Worm (Caenorhabditis elegans) whole organism, L4 larva: ENCODE measurements around the gene F46G10.1.

Source experiments
- F10B5.3 ChIP-seq: sonication (generic microtip); optimal IDR thresholded peaks from 2 replicates; lab custom pipeline; 2016; ENCODE audit warnings: mild to moderate bottlenecking, missing genetic modification characterization, missing compliant biosample characterization
- F26F4.8 ChIP-seq: fragments of 200-800 bp; sonication (Bioruptor generic); conservative IDR thresholded peaks from 2 replicates; pipeline ENCODE4 v1.3.6; 2022; ENCODE audit warnings: missing genetic modification characterization, missing compliant biosample characterization
- T26A8.4 ChIP-seq: fragments of 200-800 bp; sonication (Bioruptor generic); IDR thresholded peaks from 2 replicates; pipeline ENCODE4 v1.3.6; 2022; ENCODE audit warnings: missing genetic modification characterization, missing compliant biosample characterization
- Y48G9A.11 ChIP-seq: fragments of 200-800 bp; sonication (Bioruptor generic); IDR thresholded peaks from 2 replicates; pipeline ENCODE4 v1.3.6; 2022; ENCODE audit warnings: missing genetic modification reagents, missing genetic modification characterization, missing compliant biosample characterization
- ZK337.2 ChIP-seq: fragments of 200-800 bp; sonication (Bioruptor generic); IDR thresholded peaks from 2 replicates; pipeline ENCODE4 v1.3.6; 2022; ENCODE audit warnings: missing genetic modification reagents, missing genetic modification characterization, missing compliant biosample characterization
- ZK546.5 ChIP-seq, 2 experiments: sonication (generic microtip); optimal IDR thresholded peaks; 2 replicates each; lab custom pipeline; 2017; ENCODE audit warnings: missing biosample characterization in 2 of 2, missing genetic modification characterization in 2 of 2
- attf-4 ChIP-seq: sonication (generic microtip); optimal IDR thresholded peaks from 3 replicates; lab custom pipeline; 2017; ENCODE audit warnings: missing biosample characterization, missing genetic modification characterization
- ceh-20 ChIP-seq: fragments of 200-800 bp; sonication (Bioruptor generic); IDR thresholded peaks from 2 replicates; pipeline ENCODE4 v1.3.6; 2022; ENCODE audit warnings: missing genetic modification reagents, missing genetic modification characterization, missing compliant biosample characterization
- ceh-28 ChIP-seq: fragments of 150-350 bp; optimal IDR thresholded peaks from 2 replicates; lab custom pipeline; 2014; ENCODE audit warnings: missing biosample characterization, missing genetic modification reagents, missing genetic modification characterization
- ceh-62 ChIP-seq: sonication (generic microtip); optimal IDR thresholded peaks from 2 replicates; lab custom pipeline; 2017; ENCODE audit warnings: missing biosample characterization, missing genetic modification characterization
- ceh-82 ChIP-seq: sonication (generic microtip); optimal IDR thresholded peaks from 2 replicates; lab custom pipeline; 2017; ENCODE audit warnings: missing biosample characterization, missing genetic modification characterization
- dmd-6 ChIP-seq: fragments of 200-800 bp; sonication (Bioruptor generic); IDR thresholded peaks from 2 replicates; pipeline ENCODE4 v1.3.6; 2022; ENCODE audit warnings: missing genetic modification reagents, missing genetic modification characterization, missing compliant biosample characterization
- dmd-8 ChIP-seq: fragments of 200-800 bp; sonication (Bioruptor generic); IDR thresholded peaks from 2 replicates; pipeline ENCODE4 v1.3.6; 2022; ENCODE audit warnings: missing genetic modification characterization, missing compliant biosample characterization
- duxl-1 ChIP-seq: sonication (generic microtip); optimal IDR thresholded peaks from 2 replicates; lab custom pipeline; 2016; ENCODE audit warnings: mild to moderate bottlenecking, missing genetic modification characterization, moderate library complexity, missing compliant biosample characterization; ENCODE audit not compliant: poor library complexity
- dve-1 ChIP-seq: sonication (generic microtip); optimal IDR thresholded peaks from 2 replicates; lab custom pipeline; 2017; ENCODE audit warnings: antibody characterized with exemption, mild to moderate bottlenecking, missing genetic modification characterization, missing compliant biosample characterization; ENCODE audit not compliant: insufficient read depth
- gei-8 ChIP-seq: fragments of 200-800 bp; sonication (Bioruptor generic); optimal IDR thresholded peaks from 2 replicates; lab custom pipeline; 2018; ENCODE audit warnings: mild to moderate bottlenecking, missing genetic modification characterization, missing compliant biosample characterization
- hlh-11 ChIP-seq: fragments of 200-800 bp; sonication (Bioruptor generic); optimal IDR thresholded peaks from 2 replicates; lab custom pipeline; 2018; ENCODE audit warnings: mild to moderate bottlenecking, missing genetic modification characterization, missing compliant biosample characterization
- hlh-30 ChIP-seq: sonication (generic microtip); optimal IDR thresholded peaks from 2 replicates; lab custom pipeline; 2017; ENCODE audit warnings: antibody characterized with exemption, mild to moderate bottlenecking, missing genetic modification characterization, missing compliant biosample characterization; ENCODE audit not compliant: insufficient read depth
- hmg-1.1 ChIP-seq: fragments of 200-800 bp; sonication (Bioruptor generic); IDR thresholded peaks from 2 replicates; pipeline ENCODE4 v1.3.6; 2022; ENCODE audit warnings: missing genetic modification reagents, missing genetic modification characterization, missing compliant biosample characterization
- jun-1 ChIP-seq: fragments of 150-350 bp; optimal IDR thresholded peaks from 2 replicates; lab custom pipeline; 2014; ENCODE audit warnings: missing biosample characterization, missing genetic modification reagents, missing genetic modification characterization
- lin-1 ChIP-seq: fragments of 200-800 bp; sonication (Bioruptor generic); IDR thresholded peaks from 2 replicates; pipeline ENCODE4 v1.3.6; 2022; ENCODE audit warnings: missing genetic modification reagents, missing genetic modification characterization, missing compliant biosample characterization
- lin-29 ChIP-seq: fragments of 200-800 bp; sonication (Bioruptor generic); IDR thresholded peaks from 2 replicates; pipeline ENCODE4 v1.3.6; 2022; ENCODE audit warnings: missing genetic modification reagents, missing genetic modification characterization, missing compliant biosample characterization
- lir-3 ChIP-seq: sonication (generic microtip); optimal IDR thresholded peaks from 2 replicates; lab custom pipeline; 2016; ENCODE audit warnings: mild to moderate bottlenecking, missing genetic modification characterization, missing compliant biosample characterization
- lsy-2 ChIP-seq, 2 experiments: fragments of 150-350 bp in 1 of 2; sonication (generic microtip) in 1 of 2; optimal IDR thresholded peaks; 2 replicates each; lab custom pipeline; 2014 to 2017; ENCODE audit warnings: missing biosample characterization in 2 of 2, missing genetic modification characterization in 2 of 2
- mdl-1 ChIP-seq, 2 experiments: fragments of 150-350 bp in 1 of 2; sonication (generic microtip) in 1 of 2; optimal IDR thresholded peaks; 2 replicates each; lab custom pipeline; 2014 to 2017; ENCODE audit warnings: missing biosample characterization in 2 of 2, missing genetic modification characterization in 2 of 2
- mep-1 ChIP-seq: fragments of 150-350 bp; sonication (generic microtip); optimal IDR thresholded peaks from 3 replicates; lab custom pipeline; 2014; ENCODE audit warnings: missing biosample characterization, missing genetic modification characterization
- mes-2 ChIP-seq: sonication (generic microtip); optimal IDR thresholded peaks from 2 replicates; lab custom pipeline; 2016; ENCODE audit warnings: missing genotype, mild to moderate bottlenecking, missing genetic modification characterization, missing compliant biosample characterization; ENCODE audit not compliant: poor library complexity, severe bottlenecking
- mxl-3 ChIP-seq: fragments of 200-800 bp; sonication (Bioruptor generic); optimal IDR thresholded peaks from 2 replicates; lab custom pipeline; 2018; ENCODE audit warnings: mild to moderate bottlenecking, missing genetic modification characterization, missing compliant biosample characterization
- nhr-10 ChIP-seq: fragments of 150-350 bp; optimal IDR thresholded peaks from 2 replicates; lab custom pipeline; 2014; ENCODE audit warnings: missing biosample characterization, missing genetic modification characterization
- nhr-102 ChIP-seq: sonication (generic microtip); optimal IDR thresholded peaks from 2 replicates; lab custom pipeline; 2016; ENCODE audit warnings: mild to moderate bottlenecking, missing genetic modification characterization, moderate library complexity, missing compliant biosample characterization
- nhr-111 ChIP-seq: fragments of 200-800 bp; sonication (Bioruptor generic); optimal IDR thresholded peaks from 2 replicates; lab custom pipeline; 2018; ENCODE audit warnings: mild to moderate bottlenecking, missing genetic modification characterization, missing compliant biosample characterization
- nhr-28 ChIP-seq: fragments of 150-350 bp; optimal IDR thresholded peaks from 2 replicates; lab custom pipeline; 2014; ENCODE audit warnings: missing biosample characterization, missing genetic modification characterization
- nhr-48 ChIP-seq: sonication (generic microtip); optimal IDR thresholded peaks from 2 replicates; lab custom pipeline; 2016; ENCODE audit warnings: mild to moderate bottlenecking, missing genetic modification characterization, missing compliant biosample characterization
- nhr-76 ChIP-seq: fragments of 150-350 bp; optimal IDR thresholded peaks from 2 replicates; lab custom pipeline; 2014; ENCODE audit warnings: missing biosample characterization, missing genetic modification characterization
- nhr-77 ChIP-seq: fragments of 150-350 bp; optimal IDR thresholded peaks from 2 replicates; lab custom pipeline; 2014; ENCODE audit warnings: missing biosample characterization, missing genetic modification characterization
- rbr-2 ChIP-seq: sonication (generic microtip); optimal IDR thresholded peaks from 2 replicates; lab custom pipeline; 2016; ENCODE audit warnings: missing genotype, missing genetic modification characterization, missing compliant biosample characterization
- saeg-2 ChIP-seq: fragments of 200-800 bp; sonication (Bioruptor generic); IDR thresholded peaks from 2 replicates; pipeline ENCODE4 v1.3.6; 2022; ENCODE audit warnings: missing genetic modification reagents, missing genetic modification characterization, missing compliant biosample characterization
- sdz-12 ChIP-seq: fragments of 200-800 bp; sonication (Bioruptor generic); optimal IDR thresholded peaks from 2 replicates; lab custom pipeline; 2018; ENCODE audit warnings: mild to moderate bottlenecking, missing genetic modification characterization, missing compliant biosample characterization
- skn-1 ChIP-seq: fragments of 150-350 bp; optimal IDR thresholded peaks from 2 replicates; lab custom pipeline; 2014; ENCODE audit warnings: missing biosample characterization, missing genetic modification characterization
- snpc-1.2 ChIP-seq: fragments of 200-800 bp; sonication (Bioruptor generic); IDR thresholded peaks from 2 replicates; pipeline ENCODE4 v1.3.6; 2022; ENCODE audit warnings: missing genetic modification reagents, missing genetic modification characterization, missing compliant biosample characterization
- snpc-4 ChIP-seq: fragments of 150-350 bp; optimal IDR thresholded peaks from 2 replicates; lab custom pipeline; 2014; ENCODE audit warnings: missing biosample characterization, missing genetic modification characterization
- spr-1 ChIP-seq: sonication (generic microtip); optimal IDR thresholded peaks from 2 replicates; lab custom pipeline; 2016; ENCODE audit warnings: mild to moderate bottlenecking, missing genetic modification characterization, missing compliant biosample characterization
- tag-97 ChIP-seq: fragments of 200-800 bp; sonication (Bioruptor generic); IDR thresholded peaks from 2 replicates; pipeline ENCODE4 v1.3.6; 2022; ENCODE audit warnings: missing genetic modification characterization, missing compliant biosample characterization
- unc-130 ChIP-seq: sonication (generic microtip); optimal IDR thresholded peaks from 2 replicates; lab custom pipeline; 2016; ENCODE audit warnings: missing genetic modification reagents, missing genetic modification characterization, missing compliant biosample characterization
- unc-62 ChIP-seq, 3 experiments: fragments of 150-350 bp in 1 of 3; sonication (generic microtip); optimal IDR thresholded peaks in 2 of 3; peaks in 1 of 3; 1 replicate in 1 of 3; 2 replicates in 2 of 3; lab custom pipeline; 2014 to 2017; ENCODE audit warnings: missing biosample characterization in 3 of 3, missing genetic modification characterization in 3 of 3, missing genetic modification reagents in 3 of 3, missing genotype in 1 of 3
- zfp-2 ChIP-seq: sonication (generic microtip); optimal IDR thresholded peaks from 2 replicates; lab custom pipeline; 2016; ENCODE audit warnings: mild to moderate bottlenecking, missing genetic modification characterization, missing compliant biosample characterization
- zip-2 ChIP-seq: fragments of 150-350 bp; optimal IDR thresholded peaks from 2 replicates; lab custom pipeline; 2014; ENCODE audit warnings: missing biosample characterization, missing genetic modification characterization
- ztf-11 ChIP-seq: fragments of 150-350 bp; optimal IDR thresholded peaks from 2 replicates; lab custom pipeline; 2014; ENCODE audit warnings: missing biosample characterization, missing genetic modification characterization
- ztf-7 ChIP-seq: fragments of 150-350 bp; optimal IDR thresholded peaks from 2 replicates; lab custom pipeline; 2014; ENCODE audit warnings: missing biosample characterization, missing genetic modification characterization

F46G10.1 gene

ce11 chrX:13358573-13358972 lies 47.0 kb upstream of the F46G10.1 start (continued):
- no peak for TF ChIP-seq spr-1
- TF ChIP-seq ceh-20 = 0 out of 2 replicates have a peak, but pooled peaks have one; percentile 16
- TF ChIP-seq tag-97 (GFP tag; lab: Robert Waterston, UW) = no peak
- no peak for TF ChIP-seq lir-3 (tag; lab: Kevin White, UChicago)
- TF ChIP-seq ztf-7 (tag; lab: Kevin White, UChicago) = peak; percentile 49
- TF ChIP-seq dmd-8 (GFP tag; lab: Robert Waterston, UW) = no peak
- no peak for TF ChIP-seq ceh-28 (tag; lab: Kevin White, UChicago)
- no peak for TF ChIP-seq ceh-62
- TF ChIP-seq skn-1 (tag; lab: Kevin White, UChicago) = no peak
- TF ChIP-seq lin-1 = peak; percentile 76
- TF ChIP-seq F10B5.3 = no peak
- TF ChIP-seq ZK337.2 (GFP tag; lab: Robert Waterston, UW) = no peak
- peak; percentile 94 for TF ChIP-seq nhr-10 (tag; lab: Kevin White, UChicago)
- TF ChIP-seq dmd-6 (GFP tag; lab: Robert Waterston, UW) = peak; percentile 99
- no peak for TF ChIP-seq ztf-11
- TF ChIP-seq snpc-1.2 (GFP tag; lab: Robert Waterston, UW) = no peak
- no peak for TF ChIP-seq snpc-4 (tag; lab: Kevin White, UChicago)
- peak; percentile 12 to 73 for TF ChIP-seq lsy-2 (tag; optimal IDR thresholded peaks at IDR 0.05; lab: Kevin White, UChicago)
- TF ChIP-seq unc-130 = no peak
- peak; percentile 49 for TF ChIP-seq hmg-1.1 (GFP tag; lab: Robert Waterston, UW)
- TF ChIP-seq Y48G9A.11 = no peak
- no peak for TF ChIP-seq ceh-82
- TF ChIP-seq gei-8 = peak; percentile 89

DNA sequence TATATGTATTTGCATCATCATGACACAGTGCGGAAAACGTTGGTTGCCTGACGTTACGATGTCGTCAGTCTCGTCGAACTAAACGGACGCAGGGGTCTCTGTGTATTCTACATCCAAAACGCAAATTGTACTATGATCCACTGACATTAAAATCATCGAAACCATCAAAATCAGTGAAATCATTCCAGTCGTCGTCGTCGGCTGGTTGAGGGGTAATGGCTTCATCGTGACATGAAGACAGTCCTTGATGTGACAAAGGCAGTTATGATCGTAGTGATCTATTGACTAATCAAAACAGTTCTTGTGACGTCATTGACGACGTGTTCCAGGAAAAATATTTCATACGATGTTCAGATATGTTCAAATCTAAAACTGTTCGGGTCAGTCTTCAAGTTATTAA lies 46.1 kb upstream of the F46G10.1 start:
- peak in 1 of 2 experiments; percentile 48 for TF ChIP-seq mdl-1 (tag; optimal IDR thresholded peaks at IDR 0.05; lab: Kevin White, UChicago)
- TF ChIP-seq nhr-48 = peak; percentile 32
- no peak for TF ChIP-seq nhr-10 (tag; lab: Kevin White, UChicago)
- TF ChIP-seq ztf-11 = no peak
- TF ChIP-seq nhr-28 (tag; lab: Kevin White, UChicago) = peak; percentile 60
- TF ChIP-seq jun-1 (tag; lab: Kevin White, UChicago) = no peak
- peak; percentile 12 for TF ChIP-seq hlh-11
- no peak for TF ChIP-seq duxl-1
- no peak for TF ChIP-seq dve-1 (tag; lab: Kevin White, UChicago)
- TF ChIP-seq nhr-111 (GFP tag; lab: Kevin White, UChicago) = no peak
- no peak for TF ChIP-seq attf-4 (tag; lab: Kevin White, UChicago)
- TF ChIP-seq mep-1 (tag; lab: Kevin White, UChicago) = no peak
- TF ChIP-seq T26A8.4 (GFP tag; lab: Robert Waterston, UW) = no peak
- TF ChIP-seq sdz-12 (GFP tag; lab: Kevin White, UChicago) = no peak
- no peak for TF ChIP-seq zfp-2 (tag; lab: Kevin White, UChicago)
- no peak for TF ChIP-seq lin-29 (GFP tag; lab: Robert Waterston, UW)
- no peak for TF ChIP-seq rbr-2 (tag; lab: Kevin White, UChicago)
- TF ChIP-seq mxl-3 (GFP tag; lab: Kevin White, UChicago) = peak; percentile 45
- peak; percentile 54 for TF ChIP-seq hlh-30 (tag; lab: Kevin White, UChicago)
- no peak for TF ChIP-seq ZK546.5 (tag; optimal IDR thresholded peaks at IDR 0.05; lab: Kevin White, UChicago)

DNA sequence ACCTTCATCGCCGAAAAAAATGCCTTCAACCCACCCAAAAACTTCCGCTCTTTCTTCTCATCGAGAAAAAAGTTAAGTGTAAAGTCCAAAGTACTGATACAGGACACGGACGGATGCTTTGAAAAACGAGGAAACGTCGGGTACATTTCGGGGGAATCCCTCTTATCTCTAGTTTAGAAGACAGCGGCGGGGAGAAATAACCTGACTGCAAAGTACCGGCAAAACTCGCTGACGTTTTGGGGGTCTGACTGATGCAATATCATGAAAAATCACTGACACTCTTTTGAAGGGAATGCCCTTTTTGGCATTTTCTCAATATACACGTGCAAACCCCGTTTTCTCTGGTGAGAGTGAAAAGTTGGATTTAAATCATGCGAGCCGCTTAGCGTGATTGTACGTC lies 44.9 kb upstream of the F46G10.1 start:
- TF ChIP-seq gei-8 (peak; percentile 94), F26F4.8 (no peak), nhr-28 (tag; lab: Kevin White, UChicago) (peak; percentile 92), lsy-2 (tag; optimal IDR thresholded peaks at IDR 0.05; lab: Kevin White, UChicago) (peak; percentile 60 to 71), nhr-10 (tag; lab: Kevin White, UChicago) (peak; percentile 78), nhr-102 (tag; lab: Kevin White, UChicago) (peak; percentile 57), dve-1 (tag; lab: Kevin White, UChicago) (peak; percentile 92), mes-2 (tag; lab: Kevin White, UChicago) (peak; percentile 46), unc-62 (GFP tag; optimal IDR thresholded peaks at IDR 0.05 in 1 of 2; lab: Kevin White, UChicago) (peak in 1 of 2 experiments; percentile 67), unc-62 (tag; optimal IDR thresholded peaks at IDR 0.05; lab: Kevin White, UChicago) (no peak), mep-1 (tag; lab: Kevin White, UChicago) (peak; percentile 80), nhr-76 (peak; percentile 57), zip-2 (tag; lab: Kevin White, UChicago) (no peak), mxl-3 (GFP tag; lab: Kevin White, UChicago) (peak; percentile 97), rbr-2 (tag; lab: Kevin White, UChicago) (no peak), saeg-2 (GFP tag; lab: Robert Waterston, UW) (0 out of 2 replicates have a peak, but pooled peaks have one; percentile 51), nhr-77 (tag; lab: Kevin White, UChicago) (peak; percentile 75)
